4 fruit fly cellular contexts compared by ENCODE assay signal in the genomic region with DNA sequence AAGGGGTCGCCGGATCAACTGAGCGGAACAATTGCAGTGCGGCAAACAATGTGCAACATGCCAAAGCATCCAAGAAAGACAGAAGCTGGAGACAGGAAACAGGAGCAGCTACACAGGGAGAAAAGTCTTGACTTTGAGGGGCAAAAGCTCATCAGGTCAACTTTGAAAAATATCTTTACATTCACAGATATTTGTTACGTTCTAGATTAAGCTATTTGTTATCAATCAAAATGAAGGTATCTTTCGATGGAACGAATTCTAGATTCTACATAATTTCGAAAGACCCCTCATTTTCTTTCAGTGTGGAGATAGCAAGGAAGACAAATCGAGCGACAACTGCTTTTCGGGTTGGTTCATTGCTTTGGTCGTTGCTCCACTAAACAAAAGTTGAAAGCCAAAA.
TF ChIP-seq lines count a peak whose summit lies in the region.

No protein-coding gene starts in this region.

- no peak for TF ChIP-seq CTCF in whole organism, embryonic (GFP tag; optimal IDR thresholded peaks at IDR 0.05; lab: Kevin White, UChicago)

TF ChIP-seq in whole organism, embryonic, 481 proteins besides CTCF, POLR2A, EP300 and RAD21 (continues in another document):
- TF ChIP-seq Sox102F (GFP tag; optimal IDR thresholded peaks at IDR 0.05; lab: Kevin White, UChicago) (peak; percentile 7), Oli (tag; optimal IDR thresholded peaks at IDR 0.05; lab: Kevin White, UChicago) (peak; percentile 3), CG1024 (GFP tag; IDR thresholded peaks at IDR 0.05; lab: Robert Waterston, UW) (no peak), CG18262 (tag; optimal IDR thresholded peaks at IDR 0.05; lab: Kevin White, UChicago) (peak; percentile 23), caup (GFP tag; optimal IDR thresholded peaks at IDR 0.05; lab: Kevin White, UChicago; ENCODE audit: severe bottlenecking) (no peak), gem (tag; optimal IDR thresholded peaks at IDR 0.05; lab: Kevin White, UChicago) (peak; percentile 39), CG17361 (GFP tag; IDR thresholded peaks at IDR 0.05; lab: Robert Waterston, UW) (0 out of 3 replicates have a peak, but pooled peaks have one; percentile 17), Med (GFP tag; lab: Kevin White, UChicago) (peak; percentile 48), CG9797 (GFP tag; optimal IDR thresholded peaks at IDR 0.05; lab: Kevin White, UChicago) (no peak), ewg (GFP tag; optimal IDR thresholded peaks at IDR 0.05; lab: Kevin White, UChicago) (peak; percentile 3), fd96Cb (tag; optimal IDR thresholded peaks at IDR 0.05; lab: Kevin White, UChicago) (peak; percentile 17), yki (optimal IDR thresholded peaks at IDR 0.05; lab: Kevin White, UChicago) (no peak), CG9932 (GFP tag; IDR thresholded peaks at IDR 0.05; lab: Robert Waterston, UW) (no peak), CG11504 (tag; optimal IDR thresholded peaks at IDR 0.05; lab: Kevin White, UChicago) (peak; percentile 19), Lhr (GFP tag; optimal IDR thresholded peaks at IDR 0.05; lab: Kevin White, UChicago) (no peak), Dad (GFP tag; optimal IDR thresholded peaks at IDR 0.05; lab: Kevin White, UChicago) (no peak), CG2712 (tag; optimal IDR thresholded peaks at IDR 0.05; lab: Kevin White, UChicago) (peak; percentile 2), bsh (GFP tag; optimal IDR thresholded peaks at IDR 0.05; lab: Kevin White, UChicago) (peak in 1 of 2 experiments; percentile 12), CG8388 (GFP tag; optimal IDR thresholded peaks at IDR 0.05; lab: Kevin White, UChicago) (peak; percentile 13), odd (GFP tag; optimal IDR thresholded peaks at IDR 0.05; lab: Kevin White, UChicago) (no peak), Rx (GFP tag; IDR thresholded peaks at IDR 0.05; lab: Robert Waterston, UW) (no peak), CG14710 (tag; optimal IDR thresholded peaks at IDR 0.05; lab: Kevin White, UChicago) (peak; percentile 4)

TF ChIP-seq in whole organism, prepupa, 60 proteins besides CTCF, POLR2A, EP300 and RAD21 (continues in another document):
- TF ChIP-seq spab (GFP tag; optimal IDR thresholded peaks at IDR 0.05; lab: Kevin White, UChicago) (peak; percentile 26), Hr39 (GFP tag; optimal IDR thresholded peaks at IDR 0.05; lab: Kevin White, UChicago) (peak; percentile 42), net (GFP tag; optimal IDR thresholded peaks at IDR 0.05; lab: Kevin White, UChicago) (no peak), CG6808 (GFP tag; optimal IDR thresholded peaks at IDR 0.05; lab: Kevin White, UChicago) (peak; percentile 2), fd85E (GFP tag; optimal IDR thresholded peaks at IDR 0.05; lab: Kevin White, UChicago) (no peak), Blimp-1 (GFP tag; optimal IDR thresholded peaks at IDR 0.05; lab: Kevin White, UChicago) (no peak), vri (GFP tag; optimal IDR thresholded peaks at IDR 0.05; lab: Kevin White, UChicago) (peak; percentile 12), CG10669 (GFP tag; optimal IDR thresholded peaks at IDR 0.05; lab: Kevin White, UChicago) (peak; percentile 39), Lpt (GFP tag; optimal IDR thresholded peaks at IDR 0.05; lab: Kevin White, UChicago) (no peak), lz (GFP tag; optimal IDR thresholded peaks at IDR 0.05; lab: Kevin White, UChicago) (peak; percentile 34), OdsH (GFP tag; optimal IDR thresholded peaks at IDR 0.05; lab: Kevin White, UChicago) (peak; percentile 22), fd59A (GFP tag; optimal IDR thresholded peaks at IDR 0.05; lab: Kevin White, UChicago) (peak; percentile 9), achi (GFP tag; optimal IDR thresholded peaks at IDR 0.05; lab: Kevin White, UChicago) (peak; percentile 42), CG7368 (GFP tag; optimal IDR thresholded peaks at IDR 0.05; lab: Kevin White, UChicago) (no peak), fkh (GFP tag; optimal IDR thresholded peaks at IDR 0.05; lab: Kevin White, UChicago) (no peak), esn (GFP tag; optimal IDR thresholded peaks at IDR 0.05; lab: Kevin White, UChicago) (peak; percentile 51), CG11902 (GFP tag; optimal IDR thresholded peaks at IDR 0.05; lab: Kevin White, UChicago) (no peak), Eip75B (GFP tag; optimal IDR thresholded peaks at IDR 0.05; lab: Kevin White, UChicago) (peak; percentile 28), pdm3 (GFP tag; optimal IDR thresholded peaks at IDR 0.05; lab: Kevin White, UChicago) (peak; percentile 27), CG8119 (GFP tag; IDR thresholded peaks at IDR 0.05; lab: Robert Waterston, UW) (no peak), svp (GFP tag; lab: Kevin White, UChicago) (peak; percentile 82), CG6854 (GFP tag; optimal IDR thresholded peaks at IDR 0.05; lab: Kevin White, UChicago) (no peak), CG1621 (tag; optimal IDR thresholded peaks at IDR 0.05; lab: Kevin White, UChicago) (peak; percentile 17)

TF ChIP-seq in whole organism, pupa, 21 proteins besides CTCF, POLR2A, EP300 and RAD21:
- peak; percentile 14 for TF ChIP-seq CG14655 (GFP tag; optimal IDR thresholded peaks at IDR 0.05; lab: Kevin White, UChicago)
- peak; percentile 33 for TF ChIP-seq CG17806 (tag; optimal IDR thresholded peaks at IDR 0.05; lab: Kevin White, UChicago)
- peak; percentile 20 for TF ChIP-seq CG8301 (tag; optimal IDR thresholded peaks at IDR 0.05; lab: Kevin White, UChicago)
- peak; percentile 58 for TF ChIP-seq CG8159 (tag; optimal IDR thresholded peaks at IDR 0.05; lab: Kevin White, UChicago)
- no peak for TF ChIP-seq rn (GFP tag; IDR thresholded peaks at IDR 0.05; lab: Robert Waterston, UW)
- TF ChIP-seq D1 (tag; optimal IDR thresholded peaks at IDR 0.05; lab: Kevin White, UChicago), result no peak
- TF ChIP-seq CG34367 (tag; optimal IDR thresholded peaks at IDR 0.05; lab: Kevin White, UChicago), result peak; percentile 31
- peak; percentile 21 for TF ChIP-seq CG15710 (tag; optimal IDR thresholded peaks at IDR 0.05; lab: Kevin White, UChicago)
- TF ChIP-seq CG9948 (tag; optimal IDR thresholded peaks at IDR 0.05; lab: Kevin White, UChicago), result peak; percentile 30

TF ChIP-seq in whole organism, wandering third instar larva, 38 proteins besides CTCF, POLR2A, EP300 and RAD21:
- no peak for TF ChIP-seq Rel (GFP tag; optimal IDR thresholded peaks at IDR 0.05; lab: Kevin White, UChicago)
- no peak for TF ChIP-seq Rel (tag; optimal IDR thresholded peaks at IDR 0.05; lab: Kevin White, UChicago)
- no peak for TF ChIP-seq usp (GFP tag; optimal IDR thresholded peaks at IDR 0.05; lab: Kevin White, UChicago)
- peak; percentile 14 for TF ChIP-seq br (GFP tag; optimal IDR thresholded peaks at IDR 0.05; lab: Kevin White, UChicago)
- TF ChIP-seq CG32264 (GFP tag; optimal IDR thresholded peaks at IDR 0.05; lab: Kevin White, UChicago), result no peak
- no peak for TF ChIP-seq Dfd (GFP tag; optimal IDR thresholded peaks at IDR 0.05; lab: Kevin White, UChicago)
- TF ChIP-seq Jra (GFP tag; optimal IDR thresholded peaks at IDR 0.05; lab: Kevin White, UChicago), result no peak
- TF ChIP-seq fru (GFP tag; optimal IDR thresholded peaks at IDR 0.05; lab: Kevin White, UChicago), result peak; percentile 18
- TF ChIP-seq Hr83 (GFP tag; optimal IDR thresholded peaks at IDR 0.05; lab: Kevin White, UChicago; ENCODE audit: poor library complexity, severe bottlenecking), result no peak
- TF ChIP-seq foxo (GFP tag; optimal IDR thresholded peaks at IDR 0.05; lab: Kevin White, UChicago), result peak in 1 of 2 experiments; percentile 51
- no peak for TF ChIP-seq Sp1 (GFP tag; optimal IDR thresholded peaks at IDR 0.05; lab: Kevin White, UChicago)
- no peak for TF ChIP-seq Myc (optimal IDR thresholded peaks at IDR 0.05; lab: Kevin White, UChicago)
- TF ChIP-seq HLH106 (tag; optimal IDR thresholded peaks at IDR 0.05; lab: Kevin White, UChicago), result peak; percentile 15
- no peak for TF ChIP-seq CrebA (GFP tag; optimal IDR thresholded peaks at IDR 0.05; lab: Kevin White, UChicago; ENCODE audit: borderline replicate concordance)
- no peak for TF ChIP-seq N (GFP tag; optimal IDR thresholded peaks at IDR 0.05; lab: Kevin White, UChicago)
- TF ChIP-seq brk (GFP tag; optimal IDR thresholded peaks at IDR 0.05; lab: Kevin White, UChicago), result no peak
- TF ChIP-seq Hr78 (GFP tag; optimal IDR thresholded peaks at IDR 0.05; lab: Kevin White, UChicago), result no peak
- TF ChIP-seq dl (GFP tag; optimal IDR thresholded peaks at IDR 0.05; lab: Kevin White, UChicago; ENCODE audit: insufficient read depth in 1 of 2, partially characterized antibody in 2 of 2), result no peak
- TF ChIP-seq Hnf4 (GFP tag; optimal IDR thresholded peaks at IDR 0.05; lab: Kevin White, UChicago), result no peak
- TF ChIP-seq ey (GFP tag; optimal IDR thresholded peaks at IDR 0.05; lab: Kevin White, UChicago), result peak; percentile 17
- peak; percentile 9 for TF ChIP-seq h (GFP tag; optimal IDR thresholded peaks at IDR 0.05; lab: Kevin White, UChicago)
- TF ChIP-seq sv (GFP tag; optimal IDR thresholded peaks at IDR 0.05; lab: Kevin White, UChicago), result no peak
- TF ChIP-seq Vsx2 (GFP tag; optimal IDR thresholded peaks at IDR 0.05; lab: Kevin White, UChicago; ENCODE audit: partially characterized antibody), result no peak
- TF ChIP-seq psq (GFP tag; optimal IDR thresholded peaks at IDR 0.05; lab: Kevin White, UChicago), result peak; percentile 5
- no peak for TF ChIP-seq Abd-B (GFP tag; optimal IDR thresholded peaks at IDR 0.05; lab: Kevin White, UChicago)
- no peak for TF ChIP-seq lola (GFP tag; optimal IDR thresholded peaks at IDR 0.05; lab: Kevin White, UChicago)
- TF ChIP-seq rgr (GFP tag; optimal IDR thresholded peaks at IDR 0.05; lab: Kevin White, UChicago), result peak; percentile 19
TF ChIP-seq in whole organism, wandering third instar larva: peak in this region for 8.

Comparison
In these comparisons a context has a peak if more than half of its experiments do, and no peak if none do; other contexts are left out.
1. Of the 7 proteins assayed by ChIP-seq in both whole organism, embryonic and whole organism, prepupa: peak only in whole organism, embryonic: none; only in whole organism, prepupa: Hr39; in both: Sox102F; in neither: 5.